Worm (Caenorhabditis elegans) whole organism, L3 larva: ENCODE results near the gene jmjd-3.2.

ENCODE experiments used
- R02D3.7 ChIP-seq: fragments of 150-350 bp; optimal IDR thresholded peaks from 2 replicates; lab custom pipeline; 2014; ENCODE audit warnings: missing biosample characterization, missing genetic modification characterization
- ZK546.5 ChIP-seq: sonication (generic microtip); optimal IDR thresholded peaks from 2 replicates; lab custom pipeline; 2017; ENCODE audit warnings: missing biosample characterization, missing genetic modification characterization
- aly-2 ChIP-seq: fragments of 150-350 bp; optimal IDR thresholded peaks from 2 replicates; lab custom pipeline; 2014; ENCODE audit warnings: missing biosample characterization, missing genetic modification characterization
- ama-1 ChIP-seq: fragments of 150-350 bp; optimal IDR thresholded peaks from 2 replicates; lab custom pipeline; 2018
- ceh-16 ChIP-seq: sonication (generic microtip); optimal IDR thresholded peaks from 2 replicates; lab custom pipeline; 2017; ENCODE audit warnings: missing biosample characterization, missing genetic modification characterization
- ceh-28 ChIP-seq: fragments of 150-350 bp; optimal IDR thresholded peaks from 2 replicates; lab custom pipeline; 2014; ENCODE audit warnings: missing biosample characterization, missing genetic modification reagents, missing genetic modification characterization
- ceh-82 ChIP-seq: fragments of 150-350 bp; optimal IDR thresholded peaks from 2 replicates; lab custom pipeline; 2014; ENCODE audit warnings: missing biosample characterization, missing genetic modification characterization
- ceh-9 ChIP-seq: sonication (generic microtip); optimal IDR thresholded peaks from 2 replicates; lab custom pipeline; 2018; ENCODE audit warnings: missing biosample characterization, missing genetic modification characterization
- egl-27 ChIP-seq: sonication (generic microtip); optimal IDR thresholded peaks from 4 replicates; lab custom pipeline; 2017; ENCODE audit warnings: missing biosample characterization, missing genetic modification reagents, missing genetic modification characterization
- egl-5 ChIP-seq: fragments of 150-350 bp; optimal IDR thresholded peaks from 2 replicates; lab custom pipeline; 2017; ENCODE audit warnings: missing biosample characterization, missing genetic modification reagents, missing genetic modification characterization, inconsistent platforms
- elt-1 ChIP-seq: fragments of 150-350 bp; optimal IDR thresholded peaks from 2 replicates; lab custom pipeline; 2014; ENCODE audit warnings: missing biosample characterization, missing genetic modification characterization
- elt-2 ChIP-seq: sonication (generic microtip); optimal IDR thresholded peaks from 2 replicates; lab custom pipeline; 2016; ENCODE audit warnings: missing genetic modification reagents, mild to moderate bottlenecking, missing genetic modification characterization, missing compliant biosample characterization
- elt-3 ChIP-seq, 3 experiments: fragments of 150-350 bp in 1 of 3; sonication (generic microtip) in 2 of 3; optimal IDR thresholded peaks; 2 replicates in 2 of 3; 4 replicates in 1 of 3; lab custom pipeline; 2014 to 2017; ENCODE audit warnings: missing biosample characterization in 3 of 3, missing genetic modification characterization in 3 of 3
- eor-1 ChIP-seq, 2 experiments: fragments of 150-350 bp; optimal IDR thresholded peaks; 2 replicates each; lab custom pipeline; 2014 to 2018; ENCODE audit warnings: missing biosample characterization in 2 of 2, missing genetic modification characterization in 2 of 2
- fkh-2 ChIP-seq: fragments of 150-350 bp; optimal IDR thresholded peaks from 2 replicates; lab custom pipeline; 2014; ENCODE audit warnings: missing biosample characterization, missing genetic modification reagents, missing genetic modification characterization
- fos-1 ChIP-seq: fragments of 150-350 bp; optimal IDR thresholded peaks from 2 replicates; lab custom pipeline; 2014; ENCODE audit warnings: missing biosample characterization, missing genetic modification characterization
- hmg-11 ChIP-seq: sonication (generic microtip); optimal IDR thresholded peaks from 2 replicates; lab custom pipeline; 2016; ENCODE audit warnings: missing genetic modification characterization, missing compliant biosample characterization
- jun-1 ChIP-seq: fragments of 150-350 bp; optimal IDR thresholded peaks from 2 replicates; lab custom pipeline; 2014; ENCODE audit warnings: missing biosample characterization, missing genetic modification reagents, missing genetic modification characterization
- lin-15B ChIP-seq: fragments of 150-350 bp; optimal IDR thresholded peaks from 2 replicates; lab custom pipeline; 2014; ENCODE audit warnings: missing biosample characterization, missing genetic modification characterization
- lin-39 ChIP-seq: fragments of 150-350 bp; optimal IDR thresholded peaks from 2 replicates; lab custom pipeline; 2018; ENCODE audit warnings: missing biosample characterization, missing genetic modification reagents, missing genetic modification characterization
- lsy-12 ChIP-seq: sonication (generic microtip); optimal IDR thresholded peaks from 2 replicates; lab custom pipeline; 2016; ENCODE audit warnings: mild to moderate bottlenecking, missing genetic modification characterization, missing compliant biosample characterization
- mdl-1 ChIP-seq: fragments of 150-350 bp; optimal IDR thresholded peaks from 2 replicates; lab custom pipeline; 2014; ENCODE audit warnings: missing biosample characterization, missing genetic modification characterization
- mml-1 ChIP-seq: fragments of 150-350 bp; sonication (generic microtip); optimal IDR thresholded peaks from 3 replicates; lab custom pipeline; 2014; ENCODE audit warnings: missing biosample characterization, missing genetic modification characterization
- nfya-1 ChIP-seq: sonication (generic microtip); optimal IDR thresholded peaks from 2 replicates; lab custom pipeline; 2017; ENCODE audit warnings: missing genetic modification characterization, mild to moderate bottlenecking, missing compliant biosample characterization, antibody characterized with exemption, moderate library complexity; ENCODE audit not compliant: insufficient read depth
- nhr-11 ChIP-seq: fragments of 150-350 bp; optimal IDR thresholded peaks from 2 replicates; lab custom pipeline; 2014; ENCODE audit warnings: missing biosample characterization, missing genetic modification characterization
- nhr-12 ChIP-seq: fragments of 150-350 bp; optimal IDR thresholded peaks from 2 replicates; lab custom pipeline; 2014; ENCODE audit warnings: missing biosample characterization, missing genetic modification characterization
- nhr-23 ChIP-seq: fragments of 150-350 bp; optimal IDR thresholded peaks from 2 replicates; lab custom pipeline; 2014; ENCODE audit warnings: missing biosample characterization, missing genetic modification reagents, missing genetic modification characterization
- nhr-237 ChIP-seq: fragments of 150-350 bp; optimal IDR thresholded peaks from 2 replicates; lab custom pipeline; 2014; ENCODE audit warnings: missing biosample characterization, missing genetic modification characterization
- nhr-25 ChIP-seq: sonication (generic microtip); optimal IDR thresholded peaks from 2 replicates; lab custom pipeline; 2017; ENCODE audit warnings: missing biosample characterization, missing genetic modification characterization
- nhr-28 ChIP-seq: fragments of 150-350 bp; optimal IDR thresholded peaks from 2 replicates; lab custom pipeline; 2014; ENCODE audit warnings: missing biosample characterization, missing genetic modification characterization
- nhr-43 ChIP-seq: sonication (generic microtip); optimal IDR thresholded peaks from 2 replicates; lab custom pipeline; 2016; ENCODE audit warnings: mild to moderate bottlenecking, missing genetic modification characterization, missing compliant biosample characterization; ENCODE audit not compliant: poor library complexity, severe bottlenecking
- nhr-76 ChIP-seq: fragments of 150-350 bp; sonication (generic microtip); optimal IDR thresholded peaks from 5 replicates; lab custom pipeline; 2014; ENCODE audit warnings: missing biosample characterization, missing genetic modification characterization
- nhr-77 ChIP-seq: fragments of 150-350 bp; optimal IDR thresholded peaks from 2 replicates; lab custom pipeline; 2014; ENCODE audit warnings: missing biosample characterization, missing genetic modification characterization
- pha-4 ChIP-seq: fragments of 150-350 bp; optimal IDR thresholded peaks from 2 replicates; lab custom pipeline; 2014; ENCODE audit warnings: missing biosample characterization, missing genetic modification reagents, missing genetic modification characterization
- pqm-1 ChIP-seq: fragments of 150-350 bp; optimal IDR thresholded peaks from 2 replicates; lab custom pipeline; 2017; ENCODE audit warnings: missing biosample characterization, missing genetic modification characterization, inconsistent platforms
- sea-2 ChIP-seq: fragments of 150-350 bp; sonication (generic microtip); optimal IDR thresholded peaks from 4 replicates; lab custom pipeline; 2014; ENCODE audit warnings: missing biosample characterization, missing genetic modification reagents, missing genetic modification characterization
- skn-1 ChIP-seq: fragments of 150-350 bp; optimal IDR thresholded peaks from 2 replicates; lab custom pipeline; 2014; ENCODE audit warnings: missing biosample characterization, missing genetic modification characterization
- snpc-4 ChIP-seq: fragments of 150-350 bp; optimal IDR thresholded peaks from 2 replicates; lab custom pipeline; 2014; ENCODE audit warnings: missing biosample characterization, missing genetic modification characterization
- tbx-2 ChIP-seq: sonication (generic microtip); optimal IDR thresholded peaks from 2 replicates; lab custom pipeline; 2016; ENCODE audit warnings: mild to moderate bottlenecking, missing genetic modification characterization, missing compliant biosample characterization
- unc-39 ChIP-seq: sonication (generic microtip); optimal IDR thresholded peaks from 4 replicates; lab custom pipeline; 2017; ENCODE audit warnings: missing biosample characterization, missing genetic modification characterization
- unc-62 ChIP-seq: fragments of 150-350 bp; sonication (generic microtip); optimal IDR thresholded peaks from 4 replicates; lab custom pipeline; 2014; ENCODE audit warnings: missing biosample characterization, missing genetic modification reagents, missing genetic modification characterization
- zag-1 ChIP-seq: fragments of 150-350 bp; optimal IDR thresholded peaks from 2 replicates; lab custom pipeline; 2014; ENCODE audit warnings: missing biosample characterization, missing genetic modification characterization
- ztf-11 ChIP-seq: fragments of 150-350 bp; optimal IDR thresholded peaks from 2 replicates; lab custom pipeline; 2014; ENCODE audit warnings: missing biosample characterization, missing genetic modification characterization
- ztf-4 ChIP-seq: fragments of 150-350 bp; optimal IDR thresholded peaks from 2 replicates; lab custom pipeline; 2014; ENCODE audit warnings: missing biosample characterization, missing genetic modification characterization

The jmjd-3.2 gene

ce11 chrX:14489945-14490344, 41.9 kb downstream of the jmjd-3.2 start, which contains the start of gene his-24:
his-24 (plus strand) TSS chrX:14490094.
- TF ChIP-seq pha-4 (tag; lab: Kevin White, UChicago), result peak; percentile 81
- peak; percentile 56 for TF ChIP-seq hmg-11 (tag; lab: Kevin White, UChicago)
- TF ChIP-seq nhr-77 (tag; lab: Kevin White, UChicago), result peak; percentile 3
- TF ChIP-seq ztf-11 (tag; lab: Kevin White, UChicago), result no peak
- TF ChIP-seq nhr-23 (tag; lab: Kevin White, UChicago), result peak; percentile 86
- peak; percentile 38 for TF ChIP-seq ceh-82
- peak; percentile 16 for TF ChIP-seq R02D3.7
- TF ChIP-seq elt-2 (tag; lab: Kevin White, UChicago), result peak; percentile 59
- TF ChIP-seq ceh-16 (tag; lab: Kevin White, UChicago), result no peak
- peak; percentile 60 for TF ChIP-seq jun-1
- TF ChIP-seq elt-1 (tag; lab: Kevin White, UChicago), result peak; percentile 7
- TF ChIP-seq skn-1, result peak; percentile 82
- TF ChIP-seq tbx-2 (tag; lab: Kevin White, UChicago), result peak; percentile 18
- TF ChIP-seq pqm-1, result no peak
- peak; percentile 49 for TF ChIP-seq egl-27
- TF ChIP-seq elt-3 (tag; optimal IDR thresholded peaks at IDR 0.05; lab: Kevin White, UChicago), result peak in 1 of 3 experiments; percentile 10
- peak; percentile 72 for TF ChIP-seq nfya-1
- TF ChIP-seq nhr-43, result peak; percentile 60
- no peak for TF ChIP-seq mml-1 (tag; lab: Kevin White, UChicago)
- TF ChIP-seq ama-1 (lab: Kevin White, UChicago), result peak; percentile 91
- peak; percentile 94 for TF ChIP-seq nhr-25 (tag; lab: Kevin White, UChicago)
- peak; percentile 92 for TF ChIP-seq lin-39
- peak; percentile 75 for TF ChIP-seq lsy-12 (tag; lab: Kevin White, UChicago)
- TF ChIP-seq fos-1 (tag; lab: Kevin White, UChicago), result no peak
- TF ChIP-seq nhr-237 (tag; lab: Kevin White, UChicago), result no peak
- TF ChIP-seq unc-62 (GFP tag; lab: Kevin White, UChicago), result no peak
- no peak for TF ChIP-seq egl-5 (tag; lab: Kevin White, UChicago)
- peak; percentile 33 for TF ChIP-seq snpc-4 (tag; lab: Kevin White, UChicago)

- TF ChIP-seq nhr-77 (tag; lab: Kevin White, UChicago), result no peak
- no peak for TF ChIP-seq nhr-76
- no peak for TF ChIP-seq pha-4 (tag; lab: Kevin White, UChicago)
- no peak for TF ChIP-seq unc-39 (tag; lab: Kevin White, UChicago)
- no peak for TF ChIP-seq ceh-82
- no peak for TF ChIP-seq nhr-25 (tag; lab: Kevin White, UChicago)
- no peak for TF ChIP-seq mdl-1
- TF ChIP-seq pqm-1, result no peak
- TF ChIP-seq hmg-11 (tag; lab: Kevin White, UChicago), result no peak
- no peak for TF ChIP-seq ztf-4
- TF ChIP-seq nhr-28, result no peak
- no peak for TF ChIP-seq elt-1 (tag; lab: Kevin White, UChicago)
- TF ChIP-seq fos-1 (tag; lab: Kevin White, UChicago), result no peak
- no peak for TF ChIP-seq skn-1
- no peak for TF ChIP-seq egl-27
- TF ChIP-seq, all 47 proteins: peak for 0
Measured at ce11 chrX:14490486-14490885, 42.5 kb downstream of the jmjd-3.2 start.

ce11 chrX:14491103-14491502, 43.1 kb downstream of the jmjd-3.2 start:
- TF ChIP-seq R02D3.7, result no peak
- TF ChIP-seq unc-39 (tag; lab: Kevin White, UChicago), result no peak
- no peak for TF ChIP-seq egl-5 (tag; lab: Kevin White, UChicago)
- TF ChIP-seq elt-1 (tag; lab: Kevin White, UChicago), result peak; percentile 39
- TF ChIP-seq elt-3 (tag; optimal IDR thresholded peaks at IDR 0.05; lab: Kevin White, UChicago), result no peak
- peak; percentile 5 for TF ChIP-seq nhr-25 (tag; lab: Kevin White, UChicago)
- TF ChIP-seq ZK546.5 (tag; lab: Kevin White, UChicago), result no peak
- no peak for TF ChIP-seq ztf-4
- no peak for TF ChIP-seq nhr-12 (tag; lab: Kevin White, UChicago)
- no peak for TF ChIP-seq pqm-1
- TF ChIP-seq nhr-76, result no peak
- no peak for TF ChIP-seq snpc-4 (tag; lab: Kevin White, UChicago)
- no peak for TF ChIP-seq nhr-237 (tag; lab: Kevin White, UChicago)
- TF ChIP-seq elt-2 (tag; lab: Kevin White, UChicago), result no peak
- TF ChIP-seq mdl-1, result no peak
- TF ChIP-seq lsy-12 (tag; lab: Kevin White, UChicago), result no peak
- TF ChIP-seq nfya-1, result peak; percentile 31
- no peak for TF ChIP-seq fkh-2 (tag; lab: Kevin White, UChicago)
- no peak for TF ChIP-seq aly-2 (tag; lab: Kevin White, UChicago)
- no peak for TF ChIP-seq ceh-9
- no peak for TF ChIP-seq mml-1 (tag; lab: Kevin White, UChicago)
- no peak for TF ChIP-seq eor-1 (tag; optimal IDR thresholded peaks at IDR 0.05; lab: Kevin White, UChicago)
- no peak for TF ChIP-seq nhr-77 (tag; lab: Kevin White, UChicago)
- TF ChIP-seq ztf-11 (tag; lab: Kevin White, UChicago), result no peak
- TF ChIP-seq fos-1 (tag; lab: Kevin White, UChicago), result no peak
- TF ChIP-seq nhr-28, result no peak
- no peak for TF ChIP-seq ceh-82
- TF ChIP-seq nhr-23 (tag; lab: Kevin White, UChicago), result no peak
- peak; percentile 7 for TF ChIP-seq lin-39
- no peak for TF ChIP-seq nhr-11 (tag; lab: Kevin White, UChicago)
- no peak for TF ChIP-seq unc-62 (GFP tag; lab: Kevin White, UChicago)
- TF ChIP-seq skn-1, result no peak
- no peak for TF ChIP-seq nhr-43
- TF ChIP-seq egl-27, result no peak
- TF ChIP-seq sea-2 (GFP tag; lab: Kevin White, UChicago), result no peak
- TF ChIP-seq ceh-28 (tag; lab: Kevin White, UChicago), result no peak
- peak; percentile 63 for TF ChIP-seq ama-1 (lab: Kevin White, UChicago)
- TF ChIP-seq hmg-11 (tag; lab: Kevin White, UChicago), result peak; percentile 41
- no peak for TF ChIP-seq ceh-16 (tag; lab: Kevin White, UChicago)
- TF ChIP-seq tbx-2 (tag; lab: Kevin White, UChicago), result no peak
- TF ChIP-seq lin-15B (tag; lab: Kevin White, UChicago), result no peak
- no peak for TF ChIP-seq zag-1 (tag; lab: Kevin White, UChicago)
